Fruit fly (Drosophila melanogaster): Measurements from ENCODE around the gene Grip75.

Grip75 gene

DNA sequence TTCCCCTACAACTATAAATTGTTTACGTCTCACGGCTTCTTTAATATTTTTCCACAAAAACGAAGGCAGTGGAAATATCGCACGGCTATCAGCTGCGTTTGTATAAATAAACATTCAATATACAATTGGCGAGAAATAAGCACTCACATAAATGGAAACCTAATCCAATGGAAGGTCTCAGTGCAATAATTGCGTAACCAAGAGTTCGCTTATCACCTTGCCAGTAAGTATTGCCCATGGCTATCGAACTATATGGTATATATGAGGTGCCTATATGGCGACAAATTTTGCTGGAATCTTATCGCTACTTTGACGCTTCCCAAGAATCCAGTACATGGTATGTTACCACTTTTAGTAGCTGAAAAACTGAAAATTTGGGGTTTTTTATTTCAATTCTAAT is 19.1 kb downstream of the Grip75 start:
- TF ChIP-seq Pif1B (GFP tag; optimal IDR thresholded peaks at IDR 0.05) (no peak), Pif1A (GFP tag; optimal IDR thresholded peaks at IDR 0.05) (no peak)

DNA sequence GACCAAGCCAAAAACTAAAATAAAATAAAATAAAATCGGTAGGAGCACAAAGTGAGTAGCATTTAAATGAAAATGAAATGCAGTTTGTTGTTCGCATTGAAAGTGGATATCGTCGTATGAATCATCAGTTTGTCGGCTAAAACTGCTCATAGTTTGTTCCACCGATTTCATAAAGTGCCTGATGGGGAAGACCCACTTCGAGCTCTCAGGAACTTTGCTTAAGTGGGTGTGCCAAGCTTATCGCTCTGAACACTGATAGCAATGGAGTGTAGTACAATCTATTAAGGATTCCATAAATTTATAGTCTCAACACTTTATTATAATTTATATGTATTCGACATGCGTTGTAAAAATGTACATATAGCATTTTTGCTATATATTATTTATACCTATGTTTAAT is 19.8 kb downstream of the Grip75 start:
- TF ChIP-seq Ets98B (GFP tag; IDR thresholded peaks at IDR 0.05) (no peak), CG8159 (tag; optimal IDR thresholded peaks at IDR 0.05) (no peak), CG14655 (GFP tag; optimal IDR thresholded peaks at IDR 0.05) (no peak), EcR (GFP tag; optimal IDR thresholded peaks at IDR 0.05) (no peak), CG12605 (GFP tag; IDR thresholded peaks at IDR 0.05) (0 out of 2 replicates have a peak, but pooled peaks have one; percentile 10)

DNA sequence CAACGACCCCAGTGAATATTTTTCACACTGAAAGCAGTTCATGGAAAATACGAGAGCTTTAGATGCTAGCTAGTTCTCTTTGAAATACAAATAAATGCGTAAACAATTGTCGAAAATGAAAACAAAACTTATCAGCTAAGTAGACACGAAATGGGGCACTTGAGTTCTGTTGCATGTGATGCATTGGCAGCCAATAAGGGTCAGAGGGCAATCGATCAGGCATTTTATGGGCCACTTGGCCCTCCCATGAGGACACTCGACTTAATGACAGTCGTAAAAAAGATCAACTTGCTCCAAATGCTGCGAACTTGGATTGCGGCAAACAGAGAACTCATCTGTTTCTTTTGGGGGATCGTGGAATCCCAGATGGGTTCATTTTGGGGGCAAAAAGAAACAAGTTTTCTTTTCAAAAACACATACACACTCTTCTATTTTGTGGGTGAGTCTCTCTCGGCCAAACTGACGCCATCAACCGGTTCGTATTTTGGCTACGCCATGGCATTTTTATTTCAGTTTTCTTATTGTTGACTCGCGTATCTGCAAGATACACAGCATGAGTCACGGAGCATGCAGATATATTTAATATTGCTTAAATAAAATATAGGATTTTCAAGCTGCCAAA is 20.4 kb downstream of the Grip75 start:
- TF ChIP-seq CG4496 (GFP tag; IDR thresholded peaks at IDR 0.05) (no peak), CG8159 (tag; optimal IDR thresholded peaks at IDR 0.05) (no peak), fd96Ca (GFP tag; IDR thresholded peaks at IDR 0.05) (no peak), CG17806 (tag; optimal IDR thresholded peaks at IDR 0.05) (no peak), EcR (GFP tag; optimal IDR thresholded peaks at IDR 0.05) (no peak), Pif1A (GFP tag; optimal IDR thresholded peaks at IDR 0.05) (no peak), D1 (tag; optimal IDR thresholded peaks at IDR 0.05) (no peak), CG15710 (tag; optimal IDR thresholded peaks at IDR 0.05) (no peak), CG34367 (tag; optimal IDR thresholded peaks at IDR 0.05) (no peak), Snoo (tag; optimal IDR thresholded peaks at IDR 0.05) (no peak), gl (tag; optimal IDR thresholded peaks at IDR 0.05) (no peak), CG8301 (tag; optimal IDR thresholded peaks at IDR 0.05) (no peak), CG13204 (GFP tag; optimal IDR thresholded peaks at IDR 0.05) (no peak), CG12605 (GFP tag; IDR thresholded peaks at IDR 0.05) (no peak), Pif1B (GFP tag; optimal IDR thresholded peaks at IDR 0.05) (no peak), CG10348 (GFP tag; IDR thresholded peaks at IDR 0.05) (no peak)

DNA sequence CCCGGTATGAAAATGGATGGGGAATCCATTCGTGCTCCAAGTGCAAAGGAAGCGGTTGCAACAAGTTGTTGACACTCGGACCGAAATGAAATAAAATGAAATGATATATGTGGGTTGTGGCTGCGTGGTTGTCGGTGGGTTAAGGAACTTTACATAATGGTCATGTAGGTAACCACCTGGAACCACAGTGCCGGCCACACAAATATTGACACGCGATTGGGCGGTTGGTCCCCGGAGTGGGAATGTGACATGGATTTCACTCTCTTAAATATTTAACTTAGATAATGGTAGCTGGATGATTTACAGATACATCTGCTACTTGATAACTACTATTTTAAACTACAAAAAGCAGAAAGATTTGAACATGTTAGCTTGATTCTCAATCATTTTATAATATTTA is 21.8 kb downstream of the Grip75 start:
- TF ChIP-seq CG17806 (tag; optimal IDR thresholded peaks at IDR 0.05) (no peak), CG13204 (GFP tag; optimal IDR thresholded peaks at IDR 0.05) (no peak), CG9948 (tag; optimal IDR thresholded peaks at IDR 0.05) (no peak), CG4496 (GFP tag; IDR thresholded peaks at IDR 0.05) (peak; percentile 24; the same call in 1 of the 3 replicates), CG12605 (GFP tag; IDR thresholded peaks at IDR 0.05) (no peak), Pif1A (GFP tag; optimal IDR thresholded peaks at IDR 0.05) (peak; percentile 26)

DNA sequence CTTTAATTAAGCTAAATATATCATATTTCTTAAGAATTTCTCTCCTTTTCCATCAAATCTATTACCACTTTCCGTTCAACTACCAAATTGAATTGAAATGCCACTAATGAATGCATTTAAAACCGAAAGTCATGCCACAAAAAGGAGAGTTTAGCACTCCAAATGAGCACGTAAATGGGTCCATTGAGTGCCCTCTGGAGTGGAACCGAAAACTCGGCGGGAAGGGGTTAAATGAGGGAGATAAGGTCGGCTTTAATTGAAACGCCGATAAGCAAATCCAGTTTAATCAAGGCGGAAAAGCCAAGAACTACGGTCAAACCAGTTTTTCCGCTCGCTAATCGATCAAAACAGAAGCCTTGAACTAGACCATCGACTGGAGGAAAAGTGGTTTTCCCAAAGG is 22.2 kb downstream of the Grip75 start:
- TF ChIP-seq EcR (GFP tag; optimal IDR thresholded peaks at IDR 0.05): no peak
- TF ChIP-seq CG34367 (tag; optimal IDR thresholded peaks at IDR 0.05): no peak
- no peak for TF ChIP-seq Pif1B (GFP tag; optimal IDR thresholded peaks at IDR 0.05)
- TF ChIP-seq CG15710 (tag; optimal IDR thresholded peaks at IDR 0.05): no peak

DNA sequence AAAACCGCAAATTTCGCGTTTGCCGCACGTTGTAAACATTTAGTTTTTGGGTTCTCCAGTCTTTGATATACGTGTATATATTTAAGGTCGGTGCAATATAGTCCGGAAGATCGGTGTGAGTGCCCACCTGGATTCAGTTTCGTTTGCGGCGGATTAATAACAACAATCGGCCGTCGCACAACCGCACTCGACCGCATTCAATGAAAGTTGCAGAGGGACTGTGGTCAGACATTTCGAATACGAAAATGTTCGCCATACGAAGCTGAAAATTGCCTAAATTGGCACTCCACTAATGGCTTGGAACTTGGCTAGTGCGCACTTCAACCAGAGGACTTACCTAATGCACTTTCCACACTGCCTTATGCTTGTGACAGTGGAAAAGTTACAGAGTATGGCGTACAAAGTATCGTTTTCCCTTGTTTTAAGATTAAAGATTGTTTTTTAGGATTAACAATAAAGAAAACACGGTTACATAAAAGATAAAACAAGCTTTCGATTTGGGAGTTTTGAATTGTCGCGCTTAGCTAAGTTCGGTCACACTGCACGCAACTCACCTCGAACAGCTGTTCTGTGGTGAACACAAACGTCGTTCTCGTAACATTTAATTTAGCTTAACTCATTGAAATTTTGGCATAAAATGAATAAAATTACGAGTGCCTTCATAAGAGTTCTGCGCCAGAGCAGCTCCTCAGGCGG is 23.6 kb downstream of the Grip75 start, which contains the start of the genes Myo31DF and CG6094:
Gene Myo31DF, minus strand, starts transcription at position 223 of the 696 bp plus-strand sequence.
Gene CG6094, plus strand, starts transcription at position 525 of the 696 bp plus-strand sequence.
- TF ChIP-seq CG12605 (GFP tag; IDR thresholded peaks at IDR 0.05) (0 out of 2 replicates have a peak, but pooled peaks have one; percentile 16), CG32121 (GFP tag; IDR thresholded peaks at IDR 0.05) (peak; percentile 32; the same call in 1 of the 2 replicates), EcR (GFP tag; optimal IDR thresholded peaks at IDR 0.05) (peak; percentile 5), CG4496 (GFP tag; IDR thresholded peaks at IDR 0.05) (peak; percentile 57; the same call in 2 of the 3 replicates), CG8301 (tag; optimal IDR thresholded peaks at IDR 0.05) (no peak), fd96Ca (GFP tag; IDR thresholded peaks at IDR 0.05) (no peak), CG9948 (tag; optimal IDR thresholded peaks at IDR 0.05) (no peak), Pif1B (GFP tag; optimal IDR thresholded peaks at IDR 0.05) (no peak), Ets98B (GFP tag; IDR thresholded peaks at IDR 0.05) (peak; percentile 10), Snoo (tag; optimal IDR thresholded peaks at IDR 0.05) (no peak), CG8159 (tag; optimal IDR thresholded peaks at IDR 0.05) (no peak), CG10348 (GFP tag; IDR thresholded peaks at IDR 0.05) (no peak), D1 (tag; optimal IDR thresholded peaks at IDR 0.05) (no peak)

DNA sequence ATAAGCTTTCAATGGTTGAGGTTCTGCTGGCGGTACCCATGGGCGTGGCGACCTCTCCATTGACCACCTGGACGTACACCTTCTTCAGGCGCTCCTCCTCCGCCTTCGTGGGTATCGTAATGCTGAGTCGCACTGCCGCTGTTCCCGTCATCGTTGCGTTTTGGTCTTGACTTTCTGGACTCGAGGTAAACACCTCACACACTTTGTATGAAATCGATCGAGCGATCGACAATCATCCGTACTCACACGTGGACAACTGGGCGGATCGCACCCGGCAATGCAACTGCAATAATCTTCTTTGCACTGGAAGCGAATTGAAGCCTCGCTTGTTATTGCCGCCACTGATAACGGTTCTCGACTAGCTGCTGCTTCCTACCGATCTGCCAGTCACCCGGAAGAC is 27.0 kb downstream of the Grip75 start, which contains the start of gene CG7384:
Gene CG7384, minus strand, starts transcription at position 366 of the 400 bp plus-strand sequence.
- TF ChIP-seq CG9948 (tag; optimal IDR thresholded peaks at IDR 0.05) (no peak), CG13204 (GFP tag; optimal IDR thresholded peaks at IDR 0.05) (no peak), CG17806 (tag; optimal IDR thresholded peaks at IDR 0.05) (no peak), CG15710 (tag; optimal IDR thresholded peaks at IDR 0.05) (no peak), CG14655 (GFP tag; optimal IDR thresholded peaks at IDR 0.05) (no peak), Pif1B (GFP tag; optimal IDR thresholded peaks at IDR 0.05) (no peak), Snoo (tag; optimal IDR thresholded peaks at IDR 0.05) (no peak), rn (GFP tag; IDR thresholded peaks at IDR 0.05) (no peak), CG34367 (tag; optimal IDR thresholded peaks at IDR 0.05) (no peak), CG10348 (GFP tag; IDR thresholded peaks at IDR 0.05) (no peak)

Data from whole organism, pupa.